Worm (Caenorhabditis elegans): ENCODE measurements around the gene Y69A2AR.31.
"Not testable (repeated sequence)": the region's sequence is repeated elsewhere in the genome, so short reads cannot be mapped to it uniquely, and the experiment has no call there.

The Y69A2AR.31 gene

ce11 chrIV:2674915-2675314, 11.1 kb upstream of the Y69A2AR.31 start, which contains the start of gene gpx-4:
Gene gpx-4 (minus strand): TSS chrIV:2675015.
- TF ChIP-seq ceh-34, ceh-24, madf-2 (tag; optimal IDR thresholded peaks at IDR 0.05): not testable (repeated sequence)

ce11 chrIV:2670664-2671063, 6.9 kb upstream of the Y69A2AR.31 start:
- no peak for TF ChIP-seq ceh-6 (GFP tag; optimal IDR thresholded peaks at IDR 0.05)
- TF ChIP-seq lin-11 (tag; optimal IDR thresholded peaks at IDR 0.05) = no peak
- no peak for TF ChIP-seq fkh-10 (GFP tag; optimal IDR thresholded peaks at IDR 0.05)
- TF ChIP-seq che-1 (tag; optimal IDR thresholded peaks at IDR 0.05) = no peak
- no peak for TF ChIP-seq dmd-4 (tag; optimal IDR thresholded peaks at IDR 0.05; ENCODE audit: borderline replicate concordance)
- TF ChIP-seq pha-2 (tag; optimal IDR thresholded peaks at IDR 0.05) = no peak
- no peak for TF ChIP-seq nhr-11 (tag; optimal IDR thresholded peaks at IDR 0.05)
- TF ChIP-seq hlh-30 (tag; optimal IDR thresholded peaks at IDR 0.05; ENCODE audit: insufficient read depth) = no peak
- no peak for TF ChIP-seq hlh-15 (tag; optimal IDR thresholded peaks at IDR 0.05)
- TF ChIP-seq eyg-1 (tag; optimal IDR thresholded peaks at IDR 0.05) = no peak
- TF ChIP-seq C08G9.2 (tag; optimal IDR thresholded peaks at IDR 0.05) = no peak
- no peak for TF ChIP-seq unc-55 (GFP tag; optimal IDR thresholded peaks at IDR 0.05)
- TF ChIP-seq unc-42 (tag; optimal IDR thresholded peaks at IDR 0.05) = no peak
- no peak for TF ChIP-seq npax-4 (tag; optimal IDR thresholded peaks at IDR 0.05)
- TF ChIP-seq T23F11.4 (GFP tag; optimal IDR thresholded peaks at IDR 0.05) = no peak
- TF ChIP-seq ref-2 (tag; optimal IDR thresholded peaks at IDR 0.05) = no peak
- TF ChIP-seq K09A11.1 (tag; optimal IDR thresholded peaks at IDR 0.05; ENCODE audit: insufficient read depth) = no peak
- TF ChIP-seq pha-4 (tag; optimal IDR thresholded peaks at IDR 0.05) = no peak
- no peak for TF ChIP-seq fkh-6 (tag; optimal IDR thresholded peaks at IDR 0.05)
- no peak for TF ChIP-seq syd-9 (tag; optimal IDR thresholded peaks at IDR 0.05)

- TF ChIP-seq Y22D7AL.16 (tag; optimal IDR thresholded peaks at IDR 0.05) (no peak), odd-2 (tag; optimal IDR thresholded peaks at IDR 0.05) (no peak), rnt-1 (tag; optimal IDR thresholded peaks at IDR 0.05) (no peak), zip-5 (tag; optimal IDR thresholded peaks at IDR 0.05) (no peak), ztf-16 (tag; optimal IDR thresholded peaks at IDR 0.05) (no peak), ceh-14 (tag; optimal IDR thresholded peaks at IDR 0.05) (no peak), ceh-24 (tag; optimal IDR thresholded peaks at IDR 0.05) (no peak), K02D7.2 (tag; optimal IDR thresholded peaks at IDR 0.05) (no peak), lin-11 (tag; optimal IDR thresholded peaks at IDR 0.05) (no peak), hlh-6 (tag; optimal IDR thresholded peaks at IDR 0.05) (no peak), fkh-10 (GFP tag; optimal IDR thresholded peaks at IDR 0.05) (no peak), elt-4 (tag; optimal IDR thresholded peaks at IDR 0.05) (no peak), madf-2 (tag; optimal IDR thresholded peaks at IDR 0.05) (no peak)
These were observed 2.8 kb upstream of the Y69A2AR.31 start, which contains the start of gene Y69A2AR.1 for ce11 chrIV:2666586-2667100. Gene Y69A2AR.1 (plus strand): TSS chrIV:2667050.

ce11 chrIV:2666127-2666526, 2.3 kb upstream of the Y69A2AR.31 start:
- TF ChIP-seq pax-1 (tag; optimal IDR thresholded peaks at IDR 0.05) = no peak
- TF ChIP-seq ceh-2 (tag; optimal IDR thresholded peaks at IDR 0.05) = no peak
- no peak for TF ChIP-seq pat-9 (tag; optimal IDR thresholded peaks at IDR 0.05)

ce11 chrIV:2665388-2665978, 1.7 kb upstream of the Y69A2AR.31 start:
- TF ChIP-seq dmd-4 (tag; optimal IDR thresholded peaks at IDR 0.05; ENCODE audit: borderline replicate concordance) (no peak), pat-9 (tag; optimal IDR thresholded peaks at IDR 0.05) (peak; percentile 13), elt-4 (tag; optimal IDR thresholded peaks at IDR 0.05) (no peak), ceh-18 (tag; optimal IDR thresholded peaks at IDR 0.05) (peak; percentile 64), pag-3 (tag; optimal IDR thresholded peaks at IDR 0.05; ENCODE audit: borderline replicate concordance) (no peak), unc-3 (GFP tag; conservative IDR thresholded peaks at IDR 0.05) (no peak), unc-3 (tag; optimal IDR thresholded peaks at IDR 0.05) (no peak), K09A11.1 (tag; optimal IDR thresholded peaks at IDR 0.05; ENCODE audit: insufficient read depth) (no peak), npax-4 (tag; optimal IDR thresholded peaks at IDR 0.05) (no peak), ceh-19 (GFP tag; optimal IDR thresholded peaks at IDR 0.05) (no peak), ceh-31 (tag; optimal IDR thresholded peaks at IDR 0.05) (no peak), rnt-1 (tag; optimal IDR thresholded peaks at IDR 0.05) (peak; percentile 63), fkh-10 (GFP tag; optimal IDR thresholded peaks at IDR 0.05) (no peak), che-1 (tag; optimal IDR thresholded peaks at IDR 0.05) (no peak), ets-4 (tag; optimal IDR thresholded peaks at IDR 0.05) (no peak), madf-2 (tag; optimal IDR thresholded peaks at IDR 0.05) (no peak), tbx-7 (tag; optimal IDR thresholded peaks at IDR 0.05) (no peak), hlh-30 (tag; optimal IDR thresholded peaks at IDR 0.05; ENCODE audit: insufficient read depth) (no peak), ref-2 (tag; optimal IDR thresholded peaks at IDR 0.05) (peak; percentile 14), ceh-45 (GFP tag; IDR thresholded peaks at IDR 0.05) (no peak)
